Worm (Caenorhabditis elegans): ENCODE results near the gene R144.6.
A peak's percentile ranks its signal among the peaks of the same experiment; 100 is the strongest.

The R144.6 gene

DNA sequence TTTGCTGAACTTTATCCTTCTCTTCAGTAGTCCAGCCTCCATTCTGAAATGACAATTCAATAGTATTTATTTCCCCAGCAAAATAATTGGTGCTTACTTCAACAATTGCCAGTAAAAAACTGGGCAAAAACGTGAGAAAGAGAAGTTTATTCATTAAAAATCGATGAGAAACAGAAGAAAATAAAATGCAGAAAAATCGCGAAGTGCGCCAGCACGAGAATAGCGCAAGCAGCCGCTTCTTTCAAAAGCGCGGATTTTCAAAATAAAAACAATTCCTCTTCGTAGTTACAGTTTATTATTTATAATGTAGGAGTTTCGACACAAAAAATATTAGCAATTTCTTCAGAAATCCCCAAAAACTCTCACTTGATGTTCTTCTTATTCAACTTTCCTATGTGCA, 41.6 kb downstream of the R144.6 start, which contains the start of gene C27F2.9 (continued):
- TF ChIP-seq sptf-2 (GFP tag; optimal IDR thresholded peaks at IDR 0.05) = no peak
- no peak for TF ChIP-seq Y56A3A.18 (GFP tag; IDR thresholded peaks at IDR 0.05)
- TF ChIP-seq fkh-3 (tag; optimal IDR thresholded peaks at IDR 0.05) = no peak
- TF ChIP-seq F23B12.7 (tag; optimal IDR thresholded peaks at IDR 0.05; ENCODE audit: insufficient read depth) = peak; percentile 24
- peak; percentile 95 for TF ChIP-seq Y53G8AR.9 (GFP tag; conservative IDR thresholded peaks at IDR 0.05)
- peak; percentile 50 for TF ChIP-seq snpc-4 (GFP tag; optimal IDR thresholded peaks at IDR 0.05)
- peak in 2 of 4 experiments; percentile 55 to 85 for TF ChIP-seq snpc-4 (tag; optimal IDR thresholded peaks at IDR 0.05)
- peak; percentile 70 for TF ChIP-seq him-1 (tag; optimal IDR thresholded peaks at IDR 0.05)
- peak; percentile 42; the same call in 1 of the 2 replicates for TF ChIP-seq ztf-6 (GFP tag; IDR thresholded peaks at IDR 0.05)
- TF ChIP-seq madf-8 (GFP tag; conservative IDR thresholded peaks at IDR 0.05) = no peak; the same call in 1 of the 2 replicates
- TF ChIP-seq lin-35 (GFP tag; optimal IDR thresholded peaks at IDR 0.05) = peak; percentile 82 to 98 (median 87)
- no peak for TF ChIP-seq tbx-9 (tag; optimal IDR thresholded peaks at IDR 0.05; ENCODE audit: borderline replicate concordance)

ce11 chrIII:4962393-4962792, 42.1 kb downstream of the R144.6 start, which contains the start of gene vps-22:
Gene vps-22 (minus strand): TSS chrIII:4962493.
- TF ChIP-seq C06A6.2 (GFP tag; conservative IDR thresholded peaks at IDR 0.05) (no peak), cebp-1 (GFP tag; IDR thresholded peaks at IDR 0.05) (no peak), cebp-1 (tag; optimal IDR thresholded peaks at IDR 0.05) (no peak), aptf-2 (GFP tag; conservative IDR thresholded peaks at IDR 0.05) (no peak), nhr-179 (tag; optimal IDR thresholded peaks at IDR 0.05) (no peak), attf-3 (GFP tag; conservative IDR thresholded peaks at IDR 0.05) (no peak), lag-1 (GFP tag; IDR thresholded peaks at IDR 0.05) (no peak), let-526 (GFP tag; IDR thresholded peaks at IDR 0.05) (no peak), snpc-1.1 (tag; optimal IDR thresholded peaks at IDR 0.05; ENCODE audit: insufficient read depth) (no peak), snpc-1.3 (tag; optimal IDR thresholded peaks at IDR 0.05; ENCODE audit: insufficient read depth) (no peak), lin-40 (tag; optimal IDR thresholded peaks at IDR 0.05) (no peak), ceh-91 (GFP tag; IDR thresholded peaks at IDR 0.05) (no peak), madf-6 (GFP tag; IDR thresholded peaks at IDR 0.05) (no peak), D2030.7 (GFP tag; IDR thresholded peaks at IDR 0.05) (no peak), ztf-26 (tag; optimal IDR thresholded peaks at IDR 0.05) (no peak), Y79H2A.3 (GFP tag; conservative IDR thresholded peaks at IDR 0.05) (no peak), F57C9.4 (tag; optimal IDR thresholded peaks at IDR 0.05) (no peak), ztf-28 (GFP tag; IDR thresholded peaks at IDR 0.05) (no peak), T26A5.8 (tag; optimal IDR thresholded peaks at IDR 0.05) (no peak), xnd-1 (tag; optimal IDR thresholded peaks at IDR 0.05) (no peak)

- TF ChIP-seq mcd-1 (GFP tag; IDR thresholded peaks at IDR 0.05) (no peak), nhr-120 (GFP tag; IDR thresholded peaks at IDR 0.05) (no peak), egl-44 (GFP tag; IDR thresholded peaks at IDR 0.05) (no peak), nfyb-1 (GFP tag; IDR thresholded peaks at IDR 0.05) (no peak), nfya-1 (tag; optimal IDR thresholded peaks at IDR 0.05; ENCODE audit: borderline replicate concordance, insufficient read depth) (no peak), ekl-4 (GFP tag; IDR thresholded peaks at IDR 0.05) (0 out of 2 replicates have a peak, but pooled peaks have one; percentile 18), ztf-6 (GFP tag; IDR thresholded peaks at IDR 0.05) (no peak), snpc-1.3 (tag; optimal IDR thresholded peaks at IDR 0.05; ENCODE audit: insufficient read depth) (no peak), mes-4 (tag; optimal IDR thresholded peaks at IDR 0.05) (no peak), T07F8.4 (tag; optimal IDR thresholded peaks at IDR 0.05) (no peak), ceh-79 (tag; optimal IDR thresholded peaks at IDR 0.05) (no peak), ztf-18 (tag; optimal IDR thresholded peaks at IDR 0.05) (peak; percentile 9), F49E8.2 (tag; optimal IDR thresholded peaks at IDR 0.05; ENCODE audit: insufficient read depth) (no peak), unc-62 (GFP tag; optimal IDR thresholded peaks at IDR 0.05) (no peak), lin-26 (GFP tag; IDR thresholded peaks at IDR 0.05) (peak; percentile 38; the same call in 1 of the 2 replicates), somi-1 (GFP tag; optimal IDR thresholded peaks at IDR 0.05) (no peak), Y56A3A.18 (GFP tag; IDR thresholded peaks at IDR 0.05) (no peak), madf-6 (GFP tag; IDR thresholded peaks at IDR 0.05) (peak; percentile 34; the same call in 1 of the 2 replicates)
Measured at ce11 chrIII:4961281-4961680, 43.2 kb downstream of the R144.6 start.
